Fruit fly (Drosophila melanogaster): ENCODE data around the gene CG7168.

The CG7168 gene

dm6 chr3R:18223434-18223833, 2.4 kb downstream of the CG7168 start, which contains the start of the genes mTerf5 and Non3 (continued):
- no peak for TF ChIP-seq D (optimal IDR thresholded peaks at IDR 0.05)
- no peak for TF ChIP-seq D (GFP tag; optimal IDR thresholded peaks at IDR 0.05)
- TF ChIP-seq grn (GFP tag; optimal IDR thresholded peaks at IDR 0.05) = no peak
- TF ChIP-seq CG5953 (GFP tag; IDR thresholded peaks at IDR 0.05) = no peak
- TF ChIP-seq CG1792 (GFP tag; optimal IDR thresholded peaks at IDR 0.05) = no peak
- TF ChIP-seq schlank (tag; optimal IDR thresholded peaks at IDR 0.05) = no peak
- TF ChIP-seq Hr51 (GFP tag; optimal IDR thresholded peaks at IDR 0.05) = peak in 1 of 2 experiments; percentile 46
- peak; percentile 41 for TF ChIP-seq CG4328 (GFP tag; optimal IDR thresholded peaks at IDR 0.05)
- peak; percentile 92 for TF ChIP-seq knrl (GFP tag; IDR thresholded peaks at IDR 0.05; ENCODE audit: partially characterized antibody)
- TF ChIP-seq ftz-f1 (GFP tag; optimal IDR thresholded peaks at IDR 0.05) = no peak
- TF ChIP-seq ase (GFP tag; IDR thresholded peaks at IDR 0.05) = 0 out of 3 replicates have a peak, but pooled peaks have one; percentile 30
- peak; percentile 15; the same call in 1 of the 3 replicates for TF ChIP-seq H15 (GFP tag; IDR thresholded peaks at IDR 0.05)
- TF ChIP-seq vfl (GFP tag; optimal IDR thresholded peaks at IDR 0.05) = peak; percentile 8
- peak; percentile 73 for TF ChIP-seq Xrp1 (GFP tag; IDR thresholded peaks at IDR 0.05)
- no peak for TF ChIP-seq CG15479 (GFP tag; optimal IDR thresholded peaks at IDR 0.05)
- TF ChIP-seq fru (optimal IDR thresholded peaks at IDR 0.05) = no peak
- peak; percentile 27 for TF ChIP-seq nom (GFP tag; optimal IDR thresholded peaks at IDR 0.05)
- TF ChIP-seq CG32532 (GFP tag; IDR thresholded peaks at IDR 0.05) = peak; percentile 49; the same call in 1 of the 2 replicates
- no peak for TF ChIP-seq hkb (optimal IDR thresholded peaks at IDR 0.05)
- TF ChIP-seq hkb (GFP tag; IDR thresholded peaks at IDR 0.05) = peak; percentile 66
- TF ChIP-seq CG13123 (GFP tag; optimal IDR thresholded peaks at IDR 0.05) = peak; percentile 38
- no peak for TF ChIP-seq her (GFP tag; optimal IDR thresholded peaks at IDR 0.05)
- TF ChIP-seq CG3163 (GFP tag; optimal IDR thresholded peaks at IDR 0.05) = no peak
- peak; percentile 40 for TF ChIP-seq CG6683 (GFP tag; optimal IDR thresholded peaks at IDR 0.05)
- no peak for TF ChIP-seq CG16779 (GFP tag; IDR thresholded peaks at IDR 0.05)
- peak; percentile 10 for TF ChIP-seq CG31388 (GFP tag; optimal IDR thresholded peaks at IDR 0.05)
- TF ChIP-seq CG10979 (tag; optimal IDR thresholded peaks at IDR 0.05) = peak; percentile 62
- TF ChIP-seq CkIIα-i1 (GFP tag; IDR thresholded peaks at IDR 0.05) = no peak
- peak; percentile 86 for TF ChIP-seq HLH4C (GFP tag; IDR thresholded peaks at IDR 0.05; ENCODE audit: partially characterized antibody)
- TF ChIP-seq CG1647 (GFP tag; optimal IDR thresholded peaks at IDR 0.05) = no peak
- TF ChIP-seq sisA (GFP tag; IDR thresholded peaks at IDR 0.05) = peak; percentile 29; the same call in 1 of the 2 replicates
- TF ChIP-seq CG15601 (tag; optimal IDR thresholded peaks at IDR 0.05) = peak; percentile 54
- TF ChIP-seq CG14441 (GFP tag; IDR thresholded peaks at IDR 0.05) = peak; percentile 50; the same call in 1 of the 2 replicates
- no peak for TF ChIP-seq CG7357 (GFP tag; IDR thresholded peaks at IDR 0.05)
- peak; percentile 57 for TF ChIP-seq CG6689 (GFP tag; IDR thresholded peaks at IDR 0.05)
- TF ChIP-seq CG18476 (GFP tag; optimal IDR thresholded peaks at IDR 0.05) = peak; percentile 10
- TF ChIP-seq CG11696 (GFP tag; IDR thresholded peaks at IDR 0.05) = no peak
- TF ChIP-seq wdn (GFP tag; IDR thresholded peaks at IDR 0.05) = no peak
- no peak for TF ChIP-seq ems (GFP tag; optimal IDR thresholded peaks at IDR 0.05)
- TF ChIP-seq crc (GFP tag; optimal IDR thresholded peaks at IDR 0.05) = no peak
- TF ChIP-seq scrt (GFP tag; optimal IDR thresholded peaks at IDR 0.05) = peak; percentile 96
- peak; percentile 29 for TF ChIP-seq Nf-YB (GFP tag; optimal IDR thresholded peaks at IDR 0.05)
- TF ChIP-seq CG9437 (GFP tag; optimal IDR thresholded peaks at IDR 0.05) = peak; percentile 86
- TF ChIP-seq Sin3A (optimal IDR thresholded peaks at IDR 0.05) = no peak
- peak; percentile 83 for TF ChIP-seq CG13775 (GFP tag; optimal IDR thresholded peaks at IDR 0.05)
- no peak for TF ChIP-seq CG6654 (GFP tag; optimal IDR thresholded peaks at IDR 0.05)
- TF ChIP-seq CG2712 (tag; optimal IDR thresholded peaks at IDR 0.05) = peak; percentile 80
- no peak for TF ChIP-seq B-H1 (GFP tag; IDR thresholded peaks at IDR 0.05)
- no peak for TF ChIP-seq CHES-1-like (GFP tag; optimal IDR thresholded peaks at IDR 0.05)
- TF ChIP-seq Taf1 (GFP tag; IDR thresholded peaks at IDR 0.05) = no peak
- TF ChIP-seq CG33213 (GFP tag; optimal IDR thresholded peaks at IDR 0.05) = no peak
- no peak for TF ChIP-seq CG4282 (GFP tag; optimal IDR thresholded peaks at IDR 0.05)
- no peak for TF ChIP-seq Hey (tag; optimal IDR thresholded peaks at IDR 0.05)

Data from whole organism, embryonic.